Fruit fly (Drosophila melanogaster) whole organism, embryonic: ENCODE measurements around the gene CG32163.

ENCODE experiments used
- Atf-2 ChIP-seq: fragments of 200-800 bp; sonication (Bioruptor generic); optimal IDR thresholded peaks from 2 replicates; lab custom pipeline; 2016; ENCODE audit warnings: missing biosample characterization, missing genetic modification characterization
- Atf6 ChIP-seq: fragments of 200-800 bp; sonication (Bioruptor generic); IDR thresholded peaks from 2 replicates; pipeline ENCODE4 v1.3.6; 2022; ENCODE audit warnings: missing biosample characterization, missing genetic modification characterization
- BEAF-32 ChIP-seq: fragments of 200-800 bp; sonication (Bioruptor generic); optimal IDR thresholded peaks from 3 replicates; lab custom pipeline; 2017; ENCODE audit warnings: missing biosample characterization, missing genetic modification characterization, mild to moderate bottlenecking, moderate library complexity, missing genetic modification reagents
- Bgb ChIP-seq: fragments of 200-800 bp; sonication (Bioruptor generic); IDR thresholded peaks from 2 replicates; pipeline ENCODE4 v1.3.6; 2022; ENCODE audit warnings: missing biosample characterization, missing genetic modification characterization; ENCODE audit not compliant: partially characterized antibody
- CG11504 ChIP-seq: fragments of 200-800 bp; sonication (Bioruptor generic); optimal IDR thresholded peaks from 3 replicates; lab custom pipeline; 2019; ENCODE audit warnings: missing biosample characterization, mild to moderate bottlenecking, missing genetic modification characterization, moderate library complexity
- CG11560 ChIP-seq: fragments of 200-800 bp; sonication (Bioruptor generic); IDR thresholded peaks from 3 replicates; pipeline ENCODE4 v1.3.6; 2022; ENCODE audit warnings: missing biosample characterization, missing genetic modification characterization
- CG13424 ChIP-seq: fragments of 200-800 bp; sonication (Bioruptor generic); optimal IDR thresholded peaks from 2 replicates; lab custom pipeline; 2019; ENCODE audit warnings: missing biosample characterization, mild to moderate bottlenecking, missing genetic modification characterization, moderate library complexity
- CG13775 ChIP-seq: fragments of 200-800 bp; sonication (Bioruptor generic); optimal IDR thresholded peaks from 3 replicates; lab custom pipeline; 2017; ENCODE audit warnings: missing biosample characterization, mild to moderate bottlenecking, missing genetic modification characterization
- CG14667 ChIP-seq: fragments of 200-800 bp; sonication (Bioruptor generic); IDR thresholded peaks from 2 replicates; pipeline ENCODE4 v1.3.6; 2022; ENCODE audit warnings: missing biosample characterization, missing genetic modification characterization
- CG14710 ChIP-seq: fragments of 200-800 bp; sonication (Bioruptor generic); optimal IDR thresholded peaks from 3 replicates; lab custom pipeline; 2019; ENCODE audit warnings: missing biosample characterization, mild to moderate bottlenecking, missing genetic modification characterization, moderate library complexity
- CG15073 ChIP-seq: fragments of 200-800 bp; sonication (Bioruptor generic); optimal IDR thresholded peaks from 2 replicates; lab custom pipeline; 2016; ENCODE audit warnings: missing biosample characterization, missing genetic modification characterization
- CG15479 ChIP-seq: fragments of 200-800 bp; sonication (Bioruptor generic); optimal IDR thresholded peaks from 3 replicates; lab custom pipeline; 2019; ENCODE audit warnings: missing biosample characterization, mild to moderate bottlenecking, missing genetic modification characterization, moderate library complexity
- CG18011 ChIP-seq: fragments of 200-800 bp; sonication (Bioruptor generic); optimal IDR thresholded peaks from 2 replicates; lab custom pipeline; 2017; ENCODE audit warnings: missing biosample characterization, missing genetic modification characterization, mild to moderate bottlenecking, moderate library complexity, missing genotype
- CG3726 ChIP-seq: fragments of 200-800 bp; sonication (Bioruptor generic); IDR thresholded peaks from 3 replicates; pipeline ENCODE4, ENCODE4 v1.3.6; 2022; ENCODE audit warnings: missing biosample characterization, missing genetic modification characterization
- CG5245 ChIP-seq: fragments of 200-800 bp; sonication (Bioruptor generic); optimal IDR thresholded peaks from 3 replicates; lab custom pipeline; 2016; ENCODE audit warnings: missing biosample characterization, missing genetic modification characterization
- CG6683 ChIP-seq: fragments of 200-800 bp; sonication (Bioruptor generic); optimal IDR thresholded peaks from 2 replicates; lab custom pipeline; 2017; ENCODE audit warnings: missing biosample characterization, mild to moderate bottlenecking, missing genetic modification characterization, missing genetic modification reagents
- CG7745 ChIP-seq: fragments of 200-800 bp; sonication (Bioruptor generic); optimal IDR thresholded peaks from 2 replicates; lab custom pipeline; 2018; ENCODE audit warnings: missing biosample characterization, mild to moderate bottlenecking, missing genetic modification characterization, moderate library complexity
- Dref ChIP-seq: fragments of 200-800 bp; sonication (Bioruptor generic); IDR thresholded peaks from 2 replicates; pipeline ENCODE4 v1.3.6; 2022; ENCODE audit warnings: missing biosample characterization, missing genetic modification characterization
- Drgx ChIP-seq: fragments of 200-800 bp; sonication (Bioruptor generic); IDR thresholded peaks from 2 replicates; pipeline ENCODE4 v1.3.6; 2022; ENCODE audit warnings: missing biosample characterization, missing genetic modification characterization
- HmgZ ChIP-seq: fragments of 200-800 bp; sonication (Bioruptor generic); optimal IDR thresholded peaks from 2 replicates; lab custom pipeline; 2018; ENCODE audit warnings: missing biosample characterization, mild to moderate bottlenecking, missing genetic modification characterization
- Hr78 ChIP-seq, 2 experiments: fragments of 200-800 bp in 1 of 2; fragments of >200 bp in 1 of 2; sonication (Bioruptor generic) in 1 of 2; optimal IDR thresholded peaks; 2 replicates each; lab custom pipeline; 2017 to 2019; ENCODE audit warnings: missing biosample characterization in 2 of 2, missing genetic modification characterization in 2 of 2, mild to moderate bottlenecking in 1 of 2, moderate library complexity in 1 of 2
- Optix ChIP-seq: fragments of 200-800 bp; sonication (Bioruptor generic); IDR thresholded peaks from 3 replicates; pipeline ENCODE4 v1.3.6; 2022; ENCODE audit warnings: missing biosample characterization, missing genetic modification characterization
- Ravus ChIP-seq: fragments of 200-800 bp; sonication (Bioruptor generic); IDR thresholded peaks from 2 replicates; pipeline ENCODE4 v1.3.6; 2022; ENCODE audit warnings: missing biosample characterization, missing genetic modification characterization
- Sox100B ChIP-seq: fragments of 200-800 bp; sonication (Bioruptor generic); optimal IDR thresholded peaks from 3 replicates; lab custom pipeline; 2018; ENCODE audit warnings: missing biosample characterization, mild to moderate bottlenecking, missing genetic modification characterization
- Ssrp ChIP-seq: fragments of 200-800 bp; sonication (Bioruptor generic); optimal IDR thresholded peaks from 2 replicates; lab custom pipeline; 2018; ENCODE audit warnings: missing biosample characterization, mild to moderate bottlenecking, missing genetic modification characterization, moderate library complexity
- TFAM ChIP-seq: fragments of 200-800 bp; sonication (Bioruptor generic); optimal IDR thresholded peaks from 2 replicates; lab custom pipeline; 2017; ENCODE audit warnings: missing biosample characterization, missing genetic modification characterization, inconsistent platforms
- bigmax ChIP-seq: fragments of 200-800 bp; sonication (Bioruptor generic); optimal IDR thresholded peaks from 2 replicates; lab custom pipeline; 2018; ENCODE audit warnings: missing biosample characterization, mild to moderate bottlenecking, missing genetic modification characterization
- cas ChIP-seq: fragments of 200-800 bp; sonication (Bioruptor generic); IDR thresholded peaks from 2 replicates; pipeline ENCODE4 v1.3.6; 2022; ENCODE audit warnings: missing biosample characterization, missing genetic modification characterization
- chinmo ChIP-seq: fragments of 200-800 bp; sonication (Bioruptor generic); IDR thresholded peaks from 4 replicates; pipeline ENCODE4 v1.3.6; 2022; ENCODE audit warnings: missing biosample characterization, missing genetic modification characterization; ENCODE audit not compliant: partially characterized antibody
- croc ChIP-seq: fragments of 200-800 bp; sonication (Bioruptor generic); conservative IDR thresholded peaks from 3 replicates; pipeline ENCODE4 v1.3.6; 2022; ENCODE audit warnings: missing biosample characterization, missing genetic modification characterization
- cwo ChIP-seq: fragments of 200-800 bp; sonication (Bioruptor generic); optimal IDR thresholded peaks from 3 replicates; lab custom pipeline; 2017; ENCODE audit warnings: missing biosample characterization, missing genetic modification characterization, mild to moderate bottlenecking, moderate library complexity, missing genetic modification reagents
- dan ChIP-seq: fragments of 200-800 bp; sonication (Bioruptor generic); IDR thresholded peaks from 2 replicates; pipeline ENCODE4 v1.3.6; 2022; ENCODE audit warnings: missing biosample characterization, missing genetic modification characterization
- dmrt99B ChIP-seq: fragments of 200-800 bp; sonication (Bioruptor generic); optimal IDR thresholded peaks from 2 replicates; lab custom pipeline; 2018; ENCODE audit warnings: missing biosample characterization, mild to moderate bottlenecking, missing genetic modification characterization, moderate library complexity
- emc ChIP-seq: fragments of 200-800 bp; sonication (Bioruptor generic); optimal IDR thresholded peaks from 2 replicates; lab custom pipeline; 2016; ENCODE audit warnings: missing biosample characterization, missing genetic modification characterization
- en ChIP-seq: fragments of 200-800 bp; sonication (Bioruptor generic); optimal IDR thresholded peaks from 2 replicates; lab custom pipeline; 2016; ENCODE audit warnings: missing biosample characterization, missing genetic modification characterization
- gcm ChIP-seq: fragments of 200-800 bp; sonication (Bioruptor generic); optimal IDR thresholded peaks from 2 replicates; lab custom pipeline; 2019; ENCODE audit warnings: missing biosample characterization, mild to moderate bottlenecking, missing genetic modification characterization, moderate library complexity
- gfzf ChIP-seq: fragments of 200-800 bp; sonication (Bioruptor generic); optimal IDR thresholded peaks from 2 replicates; lab custom pipeline; 2016; ENCODE audit warnings: missing biosample characterization, mild to moderate bottlenecking, missing genetic modification characterization, moderate library complexity
- h ChIP-seq: fragments of >200 bp; optimal IDR thresholded peaks from 2 replicates; lab custom pipeline; 2017
- ham ChIP-seq: fragments of 200-800 bp; sonication (Bioruptor generic); IDR thresholded peaks from 2 replicates; pipeline ENCODE4 v1.3.6; 2022; ENCODE audit warnings: missing biosample characterization, missing genetic modification characterization
- her ChIP-seq: fragments of 200-800 bp; sonication (Bioruptor generic); optimal IDR thresholded peaks from 2 replicates; lab custom pipeline; 2016; ENCODE audit warnings: missing biosample characterization, missing genetic modification characterization
- kay ChIP-seq: fragments of 200-800 bp; sonication (Bioruptor generic); optimal IDR thresholded peaks from 2 replicates; lab custom pipeline; 2016; ENCODE audit warnings: missing biosample characterization, missing genetic modification characterization
- maf-S ChIP-seq: fragments of 200-800 bp; sonication (Bioruptor generic); optimal IDR thresholded peaks from 2 replicates; lab custom pipeline; 2016; ENCODE audit warnings: missing biosample characterization, missing genetic modification characterization
- nau ChIP-seq: fragments of 200-800 bp; sonication (Bioruptor generic); optimal IDR thresholded peaks from 3 replicates; lab custom pipeline; 2017; ENCODE audit warnings: missing biosample characterization, mild to moderate bottlenecking, missing genetic modification characterization, missing genetic modification reagents
- nmo ChIP-seq: fragments of 200-800 bp; sonication (Bioruptor generic); optimal IDR thresholded peaks from 2 replicates; lab custom pipeline; 2018; ENCODE audit warnings: missing biosample characterization, mild to moderate bottlenecking, missing genetic modification characterization, moderate library complexity
- pita ChIP-seq: fragments of 200-800 bp; sonication (Bioruptor generic); optimal IDR thresholded peaks from 2 replicates; lab custom pipeline; 2017; ENCODE audit warnings: missing biosample characterization, mild to moderate bottlenecking, missing genetic modification characterization
- repo ChIP-seq: fragments of 200-800 bp; sonication (Bioruptor generic); optimal IDR thresholded peaks from 2 replicates; lab custom pipeline; 2016; ENCODE audit warnings: missing biosample characterization, missing genetic modification characterization
- salm ChIP-seq: fragments of 200-800 bp; sonication (Bioruptor generic); optimal IDR thresholded peaks from 2 replicates; lab custom pipeline; 2018; ENCODE audit warnings: missing biosample characterization, mild to moderate bottlenecking, missing genetic modification characterization
- sd ChIP-seq: fragments of 200-800 bp; sonication (Bioruptor generic); optimal IDR thresholded peaks from 3 replicates; lab custom pipeline; 2018; ENCODE audit warnings: missing biosample characterization, mild to moderate bottlenecking, missing genetic modification characterization, moderate library complexity
- slbo ChIP-seq: fragments of 200-800 bp; sonication (Bioruptor generic); IDR thresholded peaks from 2 replicates; pipeline ENCODE4 v1.3.6; 2022; ENCODE audit warnings: missing biosample characterization, missing genetic modification characterization
- vnd ChIP-seq: fragments of 200-800 bp; sonication (Bioruptor generic); IDR thresholded peaks from 3 replicates; pipeline ENCODE4 v1.3.6; 2022; ENCODE audit warnings: missing biosample characterization, missing genetic modification characterization; ENCODE audit not compliant: partially characterized antibody
- wor ChIP-seq: fragments of 200-800 bp; sonication (Bioruptor generic); IDR thresholded peaks from 2 replicates; pipeline ENCODE4 v1.3.6; 2022; ENCODE audit warnings: missing biosample characterization, missing genetic modification characterization
- yki ChIP-seq: fragments of >200 bp; optimal IDR thresholded peaks from 3 replicates; lab custom pipeline; 2018

CG32163 gene

DNA sequence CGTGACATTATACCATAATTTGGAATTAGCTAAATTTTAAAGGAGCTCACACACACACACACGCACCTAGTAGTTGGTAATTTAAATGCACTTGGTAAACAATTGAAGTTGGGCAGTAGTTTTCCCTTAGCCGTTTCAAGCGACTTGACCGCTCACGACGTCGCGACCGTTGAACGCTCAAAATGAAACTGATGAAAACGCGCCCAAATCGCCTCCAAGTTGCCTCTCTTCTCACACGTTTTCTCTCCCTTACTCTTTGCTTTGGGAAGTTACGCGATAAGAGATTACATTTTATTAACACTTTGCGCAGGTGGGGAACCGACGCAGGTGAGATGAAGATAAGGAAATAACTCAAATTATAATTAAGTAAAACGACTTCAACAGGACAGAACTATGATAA, 14.7 kb upstream of the CG32163 start (continued):
- no peak for TF ChIP-seq CG14667 (GFP tag; lab: Robert Waterston, UW)
- no peak for TF ChIP-seq cwo (GFP tag; lab: Kevin White, UChicago)
- no peak for TF ChIP-seq croc (GFP tag; lab: Robert Waterston, UW)
- no peak for TF ChIP-seq Drgx (GFP tag; lab: Robert Waterston, UW)
- no peak for TF ChIP-seq h (lab: Kevin White, UChicago)
- TF ChIP-seq Ssrp (tag; lab: Kevin White, UChicago) = no peak
- TF ChIP-seq Atf6 (GFP tag; lab: Robert Waterston, UW) = peak; percentile 39; the same call in 1 of the 2 replicates
- no peak for TF ChIP-seq TFAM
- no peak for TF ChIP-seq kay (GFP tag; lab: Kevin White, UChicago)
- TF ChIP-seq Ravus (GFP tag; lab: Robert Waterston, UW) = no peak
- TF ChIP-seq bigmax = no peak
- no peak for TF ChIP-seq CG6683 (GFP tag; lab: Kevin White, UChicago)
- TF ChIP-seq repo (GFP tag; lab: Kevin White, UChicago) = no peak
- TF ChIP-seq salm (tag; lab: Kevin White, UChicago) = no peak
- no peak for TF ChIP-seq Hr78 (GFP tag; optimal IDR thresholded peaks at IDR 0.05; lab: Kevin White, UChicago)
- TF ChIP-seq BEAF-32 (GFP tag; lab: Kevin White, UChicago) = no peak
- TF ChIP-seq her (GFP tag; lab: Kevin White, UChicago) = no peak
- TF ChIP-seq wor (GFP tag; lab: Robert Waterston, UW) = no peak
- no peak for TF ChIP-seq yki (lab: Kevin White, UChicago)
- TF ChIP-seq CG11504 (tag; lab: Kevin White, UChicago) = no peak
- TF ChIP-seq CG13775 (GFP tag; lab: Kevin White, UChicago) = no peak
- TF ChIP-seq CG14710 = no peak
- no peak for TF ChIP-seq dmrt99B (tag; lab: Kevin White, UChicago)
- TF ChIP-seq sd (tag; lab: Kevin White, UChicago) = peak; percentile 26
- no peak for TF ChIP-seq CG5245 (GFP tag; lab: Kevin White, UChicago)
- no peak for TF ChIP-seq gfzf (GFP tag; lab: Kevin White, UChicago)
- no peak for TF ChIP-seq en
- TF ChIP-seq CG18011 = no peak
- TF ChIP-seq Atf-2 (GFP tag; lab: Kevin White, UChicago) = no peak
- TF ChIP-seq cas (GFP tag; lab: Robert Waterston, UW) = no peak
- TF ChIP-seq dan = no peak
- no peak for TF ChIP-seq Dref (GFP tag; lab: Robert Waterston, UW)
- TF ChIP-seq CG15479 = no peak
- TF ChIP-seq CG7745 (tag; lab: Kevin White, UChicago) = peak; percentile 84
- no peak for TF ChIP-seq Sox100B (GFP tag; lab: Kevin White, UChicago)
- no peak for TF ChIP-seq CG11560 (tag; lab: Robert Waterston, UW)
- TF ChIP-seq maf-S (GFP tag; lab: Kevin White, UChicago) = no peak
- TF ChIP-seq emc (GFP tag; lab: Kevin White, UChicago) = no peak
- TF ChIP-seq HmgZ (tag; lab: Kevin White, UChicago) = peak; percentile 28
- no peak for TF ChIP-seq gcm (GFP tag; lab: Kevin White, UChicago)
- TF ChIP-seq Bgb = peak; percentile 51; the same call in 1 of the 2 replicates
- TF ChIP-seq chinmo (GFP tag; lab: Robert Waterston, UW) = peak; percentile 72; the same call in 2 of the 4 replicates
- no peak for TF ChIP-seq nmo
- no peak for TF ChIP-seq nau
- no peak for TF ChIP-seq slbo (GFP tag; lab: Robert Waterston, UW)
- no peak for TF ChIP-seq pita (GFP tag; lab: Kevin White, UChicago)
- no peak for TF ChIP-seq vnd (GFP tag; lab: Robert Waterston, UW)
- no peak for TF ChIP-seq CG3726 (GFP tag; lab: Robert Waterston, UW)
- TF ChIP-seq ham (GFP tag; lab: Robert Waterston, UW) = no peak
- no peak for TF ChIP-seq CG13424 (tag; lab: Kevin White, UChicago)
- TF ChIP-seq Optix (GFP tag; lab: Robert Waterston, UW) = no peak
- TF ChIP-seq CG15073 (GFP tag; lab: Kevin White, UChicago) = no peak
